Worm (Caenorhabditis elegans) whole organism, L4 larva: ENCODE results near the gene cyp-31A5.

Source experiments
- hif-1 ChIP-seq, 2 experiments: sonication (generic microtip); optimal IDR thresholded peaks; 2 replicates each; lab custom pipeline; 2016 to 2017; ENCODE audit warnings: missing compliant biosample characterization in 2 of 2, missing genetic modification characterization in 2 of 2, missing genetic modification reagents in 2 of 2, missing genotype in 2 of 2, mild to moderate bottlenecking in 1 of 2
- lin-13 ChIP-seq: fragments of 150-350 bp; optimal IDR thresholded peaks from 2 replicates; lab custom pipeline; 2014; ENCODE audit warnings: missing biosample characterization, missing genetic modification reagents, missing genetic modification characterization
- lin-39 ChIP-seq: fragments of 150-350 bp; optimal IDR thresholded peaks from 2 replicates; lab custom pipeline; 2014; ENCODE audit warnings: missing biosample characterization, missing genetic modification reagents, missing genetic modification characterization
- nhr-25 ChIP-seq: sonication (generic microtip); optimal IDR thresholded peaks from 2 replicates; lab custom pipeline; 2017; ENCODE audit warnings: missing genetic modification characterization, mild to moderate bottlenecking, missing compliant biosample characterization, antibody characterized with exemption, moderate library complexity, borderline replicate concordance; ENCODE audit not compliant: insufficient read depth
- pqm-1 ChIP-seq: sonication (generic microtip); optimal IDR thresholded peaks from 2 replicates; lab custom pipeline; 2017; ENCODE audit warnings: missing biosample characterization, missing genetic modification characterization
- tag-97 ChIP-seq: fragments of 200-800 bp; sonication (Bioruptor generic); IDR thresholded peaks from 2 replicates; pipeline ENCODE4 v1.3.6; 2022; ENCODE audit warnings: missing genetic modification characterization, missing compliant biosample characterization
- zip-11 ChIP-seq: fragments of 200-800 bp; sonication (Bioruptor generic); IDR thresholded peaks from 2 replicates; pipeline ENCODE4 v1.3.6; 2022; ENCODE audit warnings: missing genetic modification characterization, missing compliant biosample characterization

DNA sequence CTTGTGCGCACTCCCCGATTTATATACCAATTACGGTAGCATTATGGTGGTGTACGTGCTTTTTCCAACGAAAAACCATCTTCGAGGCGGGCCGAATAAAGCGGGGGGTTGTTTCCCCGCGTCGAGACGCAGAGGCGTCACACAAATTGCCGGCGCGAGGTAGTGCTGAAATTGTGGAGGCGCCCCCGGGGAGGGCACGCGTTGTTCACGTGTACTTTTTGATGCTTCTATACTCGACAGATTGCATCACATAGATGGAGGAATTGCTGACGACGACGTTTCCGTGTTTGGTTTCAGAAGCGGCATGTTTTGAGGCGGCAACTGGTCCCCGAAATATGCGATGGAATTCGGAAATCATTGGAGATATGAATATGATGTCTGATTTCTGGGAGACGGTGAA lies 5.8 kb upstream of the cyp-31A5 start:
- TF ChIP-seq lin-39 (tag; lab: Kevin White, UChicago) (no peak), nhr-25 (tag; lab: Kevin White, UChicago) (peak; percentile 74), hif-1 (tag; optimal IDR thresholded peaks at IDR 0.05; lab: Kevin White, UChicago) (peak; percentile 96 to 100), tag-97 (GFP tag; lab: Robert Waterston, UW) (no peak), lin-13 (GFP tag; lab: Kevin White, UChicago) (peak; percentile 75), pqm-1 (tag; lab: Kevin White, UChicago) (no peak), zip-11 (no peak)
